Worm (Caenorhabditis elegans) whole organism, L1 larva: ENCODE data around the gene T04A6.1.
A peak's percentile ranks its signal among the peaks of the same experiment; 100 is the strongest.

Experiments used
- C04F5.9 ChIP-seq: sonication (generic microtip); optimal IDR thresholded peaks from 2 replicates; lab custom pipeline; 2016; ENCODE audit warnings: missing genetic modification characterization, missing compliant biosample characterization
- C16A3.4 ChIP-seq: fragments of 150-350 bp; optimal IDR thresholded peaks from 2 replicates; lab custom pipeline; 2014; ENCODE audit warnings: missing biosample characterization, missing genetic modification characterization
- F16B12.6 ChIP-seq: fragments of 150-350 bp; optimal IDR thresholded peaks from 2 replicates; lab custom pipeline; 2014; ENCODE audit warnings: missing biosample characterization, missing genetic modification characterization
- aha-1 ChIP-seq: fragments of 150-350 bp; optimal IDR thresholded peaks from 2 replicates; lab custom pipeline; 2014; ENCODE audit warnings: missing biosample characterization, missing genetic modification characterization
- aly-2 ChIP-seq: fragments of 150-350 bp; optimal IDR thresholded peaks from 2 replicates; lab custom pipeline; 2014; ENCODE audit warnings: missing biosample characterization, missing genetic modification characterization
- blmp-1 ChIP-seq: fragments of 150-350 bp; optimal IDR thresholded peaks from 2 replicates; lab custom pipeline; 2014; ENCODE audit warnings: missing biosample characterization, missing genetic modification characterization
- ceh-63 ChIP-seq: fragments of 200-800 bp; sonication (Bioruptor generic); optimal IDR thresholded peaks from 2 replicates; lab custom pipeline; 2018; ENCODE audit warnings: mild to moderate bottlenecking, missing genetic modification characterization, missing compliant biosample characterization
- ceh-82 ChIP-seq, 3 experiments: fragments of 150-350 bp in 1 of 3; sonication (generic microtip) in 2 of 3; optimal IDR thresholded peaks; 2 replicates each; lab custom pipeline; 2014 to 2017; ENCODE audit warnings: missing biosample characterization in 3 of 3, missing genetic modification characterization in 3 of 3
- ceh-88 ChIP-seq: fragments of 200-800 bp; sonication (Bioruptor generic); IDR thresholded peaks from 2 replicates; pipeline ENCODE4 v1.3.6; 2022; ENCODE audit warnings: missing genetic modification characterization, missing compliant biosample characterization
- ceh-90 ChIP-seq: sonication (generic microtip); optimal IDR thresholded peaks from 2 replicates; lab custom pipeline; 2016; ENCODE audit warnings: missing genetic modification characterization, missing compliant biosample characterization
- ces-1 ChIP-seq: fragments of 150-350 bp; optimal IDR thresholded peaks from 2 replicates; lab custom pipeline; 2014; ENCODE audit warnings: missing biosample characterization, missing genetic modification reagents, missing genetic modification characterization
- dpl-1 ChIP-seq, 3 experiments: fragments of 150-350 bp in 2 of 3; sonication (generic microtip) in 1 of 3; optimal IDR thresholded peaks; 2 replicates each; lab custom pipeline; 2014 to 2017; ENCODE audit warnings: missing biosample characterization in 3 of 3, missing genetic modification characterization in 3 of 3, missing genetic modification reagents in 3 of 3
- dsc-1 ChIP-seq: sonication (generic microtip); optimal IDR thresholded peaks from 2 replicates; lab custom pipeline; 2016; ENCODE audit warnings: mild to moderate bottlenecking, missing genetic modification characterization, missing compliant biosample characterization
- efl-1 ChIP-seq, 4 experiments: fragments of 150-350 bp; optimal IDR thresholded peaks in 3 of 4; peaks in 1 of 4; 1 replicate in 1 of 4; 2 replicates in 3 of 4; lab custom pipeline; 2014; ENCODE audit warnings: missing biosample characterization in 2 of 4, missing genetic modification characterization in 2 of 4, missing genetic modification reagents in 2 of 4
- efl-3 ChIP-seq: fragments of 200-800 bp; sonication (Bioruptor generic); optimal IDR thresholded peaks from 2 replicates; lab custom pipeline; 2018; ENCODE audit warnings: mild to moderate bottlenecking, missing genetic modification characterization, missing compliant biosample characterization
- elt-2 ChIP-seq: sonication (generic microtip); optimal IDR thresholded peaks from 2 replicates; lab custom pipeline; 2016; ENCODE audit warnings: missing genetic modification characterization, mild to moderate bottlenecking, inconsistent platforms, missing compliant biosample characterization, missing genetic modification reagents
- elt-3 ChIP-seq, 6 experiments: fragments of 150-350 bp in 1 of 6; sonication (generic microtip); optimal IDR thresholded peaks; 2 replicates each; lab custom pipeline; 2017 to 2018; ENCODE audit warnings: missing biosample characterization in 6 of 6, missing genetic modification characterization in 6 of 6, inconsistent platforms in 1 of 6
- ets-5 ChIP-seq: fragments of 200-800 bp; sonication (Bioruptor generic); IDR thresholded peaks from 2 replicates; pipeline ENCODE4 v1.3.6; 2022; ENCODE audit warnings: missing genetic modification characterization, missing compliant biosample characterization
- fkh-8 ChIP-seq: sonication (generic microtip); optimal IDR thresholded peaks from 2 replicates; lab custom pipeline; 2016; ENCODE audit warnings: mild to moderate bottlenecking, missing genetic modification characterization, missing compliant biosample characterization
- fos-1 ChIP-seq: fragments of 150-350 bp; optimal IDR thresholded peaks from 2 replicates; lab custom pipeline; 2014; ENCODE audit warnings: missing biosample characterization, missing genetic modification characterization
- grh-1 ChIP-seq: fragments of 200-800 bp; sonication (Bioruptor generic); IDR thresholded peaks from 2 replicates; pipeline ENCODE4 v1.3.6; 2022; ENCODE audit warnings: missing genetic modification reagents, missing genetic modification characterization, missing compliant biosample characterization
- hlh-17 ChIP-seq: fragments of 200-800 bp; sonication (Bioruptor generic); optimal IDR thresholded peaks from 2 replicates; lab custom pipeline; 2018; ENCODE audit warnings: missing genetic modification characterization, mild to moderate bottlenecking, missing compliant biosample characterization, moderate library complexity, borderline replicate concordance
- irx-1 ChIP-seq: sonication (generic microtip); optimal IDR thresholded peaks from 2 replicates; lab custom pipeline; 2016; ENCODE audit warnings: missing genetic modification characterization, missing compliant biosample characterization
- isw-1 ChIP-seq: fragments of 200-800 bp; sonication (Bioruptor generic); IDR thresholded peaks from 2 replicates; pipeline ENCODE4 v1.3.6; 2022; ENCODE audit warnings: missing genetic modification characterization, missing compliant biosample characterization
- lin-14 ChIP-seq: fragments of 200-800 bp; sonication (Bioruptor generic); optimal IDR thresholded peaks from 2 replicates; lab custom pipeline; 2018; ENCODE audit warnings: mild to moderate bottlenecking, missing genetic modification characterization, moderate library complexity, missing compliant biosample characterization
- lin-15B ChIP-seq: fragments of 150-350 bp; sonication (generic microtip); optimal IDR thresholded peaks from 3 replicates; lab custom pipeline; 2014; ENCODE audit warnings: missing biosample characterization, missing genetic modification characterization
- lin-35 ChIP-seq, 2 experiments: fragments of 150-350 bp; optimal IDR thresholded peaks; 2 replicates each; lab custom pipeline; 2014; ENCODE audit warnings: missing biosample characterization in 2 of 2, missing genetic modification characterization in 2 of 2, missing genetic modification reagents in 2 of 2
- lin-39 ChIP-seq: fragments of 150-350 bp; optimal IDR thresholded peaks from 2 replicates; lab custom pipeline; 2014; ENCODE audit warnings: missing biosample characterization, missing genetic modification reagents, missing genetic modification characterization
- lsy-2 ChIP-seq, 2 experiments: fragments of 150-350 bp; optimal IDR thresholded peaks; 2 replicates each; lab custom pipeline; 2014; ENCODE audit warnings: missing biosample characterization in 2 of 2, missing genetic modification characterization in 2 of 2
- mab-9 ChIP-seq: fragments of 200-800 bp; sonication (Bioruptor generic); IDR thresholded peaks from 2 replicates; pipeline ENCODE4 v1.3.6; 2022; ENCODE audit warnings: missing genetic modification reagents, missing genetic modification characterization, missing compliant biosample characterization
- mdl-1 ChIP-seq, 2 experiments: fragments of 150-350 bp; optimal IDR thresholded peaks; 2 replicates each; lab custom pipeline; 2014 to 2017; ENCODE audit warnings: missing biosample characterization in 2 of 2, missing genetic modification characterization in 2 of 2, inconsistent platforms in 1 of 2
- nhr-11 ChIP-seq: fragments of 150-350 bp; optimal IDR thresholded peaks from 2 replicates; lab custom pipeline; 2014; ENCODE audit warnings: missing biosample characterization, missing genetic modification characterization
- nhr-28 ChIP-seq: fragments of 150-350 bp; optimal IDR thresholded peaks from 2 replicates; lab custom pipeline; 2014; ENCODE audit warnings: missing biosample characterization, missing genetic modification characterization
- nhr-47 ChIP-seq: sonication (generic microtip); optimal IDR thresholded peaks from 2 replicates; lab custom pipeline; 2016; ENCODE audit warnings: mild to moderate bottlenecking, missing genetic modification characterization, moderate library complexity, missing compliant biosample characterization
- nhr-71 ChIP-seq: sonication (generic microtip); optimal IDR thresholded peaks from 2 replicates; lab custom pipeline; 2016; ENCODE audit warnings: mild to moderate bottlenecking, missing genetic modification characterization, moderate library complexity, missing compliant biosample characterization
- nhr-84 ChIP-seq: sonication (generic microtip); optimal IDR thresholded peaks from 2 replicates; lab custom pipeline; 2017; ENCODE audit warnings: missing biosample characterization, missing genetic modification characterization
- pag-3 ChIP-seq: sonication (generic microtip); optimal IDR thresholded peaks from 2 replicates; lab custom pipeline; 2017; ENCODE audit warnings: missing genetic modification characterization, mild to moderate bottlenecking, missing compliant biosample characterization, antibody characterized with exemption, borderline replicate concordance; ENCODE audit not compliant: insufficient read depth
- pax-3 ChIP-seq: fragments of 200-800 bp; sonication (Bioruptor generic); optimal IDR thresholded peaks from 2 replicates; lab custom pipeline; 2018; ENCODE audit warnings: mild to moderate bottlenecking, missing genetic modification characterization, moderate library complexity, missing compliant biosample characterization
- rnt-1 ChIP-seq: sonication (generic microtip); optimal IDR thresholded peaks from 2 replicates; lab custom pipeline; 2016; ENCODE audit warnings: mild to moderate bottlenecking, missing genetic modification characterization, moderate library complexity, missing compliant biosample characterization
- skn-1 ChIP-seq: fragments of 150-350 bp; optimal IDR thresholded peaks from 2 replicates; lab custom pipeline; 2014; ENCODE audit warnings: missing biosample characterization, missing genetic modification characterization
- sox-4 ChIP-seq: sonication (generic microtip); optimal IDR thresholded peaks from 2 replicates; lab custom pipeline; 2016; ENCODE audit warnings: missing genetic modification characterization, missing compliant biosample characterization
- sup-37 ChIP-seq: fragments of 200-800 bp; sonication (Bioruptor generic); optimal IDR thresholded peaks from 2 replicates; lab custom pipeline; 2018; ENCODE audit warnings: mild to moderate bottlenecking, missing genetic modification characterization, missing compliant biosample characterization
- swsn-7 ChIP-seq: sonication (generic microtip); optimal IDR thresholded peaks from 2 replicates; lab custom pipeline; 2016; ENCODE audit warnings: missing genetic modification characterization, missing compliant biosample characterization
- tbx-2 ChIP-seq: sonication (generic microtip); optimal IDR thresholded peaks from 2 replicates; lab custom pipeline; 2016; ENCODE audit warnings: missing genetic modification characterization, missing compliant biosample characterization
- tlp-1 ChIP-seq: fragments of 150-350 bp; optimal IDR thresholded peaks from 2 replicates; lab custom pipeline; 2014; ENCODE audit warnings: missing biosample characterization, missing genetic modification characterization
- unc-98 ChIP-seq: fragments of 200-800 bp; sonication (Bioruptor generic); IDR thresholded peaks from 2 replicates; pipeline ENCODE4 v1.3.6; 2022; ENCODE audit warnings: missing genetic modification characterization, missing compliant biosample characterization
- vab-15 ChIP-seq: sonication (generic microtip); optimal IDR thresholded peaks from 2 replicates; lab custom pipeline; 2017; ENCODE audit warnings: missing genotype, mild to moderate bottlenecking, missing genetic modification characterization, missing compliant biosample characterization
- xbp-1 ChIP-seq: sonication (generic microtip); optimal IDR thresholded peaks from 2 replicates; lab custom pipeline; 2016; ENCODE audit warnings: missing genetic modification characterization, missing compliant biosample characterization
- zip-4 ChIP-seq: fragments of 200-800 bp; sonication (Bioruptor generic); optimal IDR thresholded peaks from 2 replicates; lab custom pipeline; 2018; ENCODE audit warnings: mild to moderate bottlenecking, missing genetic modification characterization, moderate library complexity, missing compliant biosample characterization
- ztf-4 ChIP-seq: fragments of 150-350 bp; optimal IDR thresholded peaks from 2 replicates; lab custom pipeline; 2014; ENCODE audit warnings: missing biosample characterization, missing genetic modification characterization

Gene T04A6.1

DNA sequence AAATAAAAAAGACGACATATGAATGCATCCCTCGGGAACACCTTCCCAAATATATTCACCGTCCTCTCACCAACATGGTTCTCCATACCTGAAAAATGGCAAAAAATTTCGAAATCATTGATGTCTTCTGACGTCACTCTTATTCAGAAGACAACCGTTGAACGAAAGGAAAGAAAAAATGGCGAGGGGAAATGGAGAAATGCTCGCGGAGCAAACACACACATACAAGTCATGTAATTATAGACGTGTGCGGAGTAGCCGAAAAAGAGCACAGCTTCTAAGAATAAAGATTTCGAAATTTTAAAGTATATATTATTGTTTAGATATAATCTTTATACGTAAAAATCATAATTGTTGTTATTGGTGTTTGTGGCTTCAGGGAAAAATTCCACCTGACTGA, 37.0 kb upstream of the T04A6.1 start, which contains the start of gene mfsd-6:
mfsd-6 (minus strand) TSS at position 88 of the 400 bp plus-strand sequence.
- TF ChIP-seq lsy-2 (tag; optimal IDR thresholded peaks at IDR 0.05; lab: Kevin White, UChicago) = peak in 1 of 2 experiments; percentile 3
- peak; percentile 43 for TF ChIP-seq fkh-8
- no peak for TF ChIP-seq elt-2 (tag; lab: Kevin White, UChicago)
- TF ChIP-seq isw-1 (GFP tag; lab: Robert Waterston, UW) = no peak
- peak; percentile 48 for TF ChIP-seq nhr-71
- TF ChIP-seq pax-3 (tag; lab: Kevin White, UChicago) = peak; percentile 19
- peak; percentile 12 for TF ChIP-seq skn-1 (tag; lab: Kevin White, UChicago)
- peak; percentile 54 for TF ChIP-seq lin-14 (GFP tag; lab: Kevin White, UChicago)
- peak; percentile 30 for TF ChIP-seq ztf-4 (tag; lab: Kevin White, UChicago)

DNA sequence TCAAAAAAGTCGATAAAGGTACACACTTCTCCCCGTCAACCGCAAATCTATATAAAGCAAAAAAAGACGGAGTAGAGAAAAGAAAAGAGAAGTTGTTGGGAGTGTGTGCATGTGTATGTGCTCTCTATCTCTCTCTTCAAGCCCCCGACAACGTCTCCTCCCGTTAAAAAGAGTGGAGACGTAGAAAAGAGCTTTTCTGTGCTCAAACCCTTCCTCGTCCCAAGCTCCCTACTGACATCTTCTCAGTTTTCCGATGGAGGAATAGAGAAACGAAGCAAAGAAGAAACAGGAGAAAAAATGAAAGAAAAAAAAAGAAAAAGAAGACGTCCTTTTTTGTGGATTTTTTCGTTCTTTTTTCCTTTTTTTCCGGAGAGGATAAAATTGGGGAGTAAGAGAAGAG, 35.7 kb upstream of the T04A6.1 start:
- TF ChIP-seq C16A3.4 = no peak
- TF ChIP-seq dpl-1 (GFP tag; optimal IDR thresholded peaks at IDR 0.05; lab: Kevin White, UChicago) = peak in 1 of 3 experiments; percentile 25
- no peak for TF ChIP-seq grh-1 (GFP tag; lab: Robert Waterston, UW)
- no peak for TF ChIP-seq lin-15B (tag; lab: Kevin White, UChicago)
- no peak for TF ChIP-seq ets-5 (GFP tag; lab: Robert Waterston, UW)
- TF ChIP-seq nhr-84 (tag; lab: Kevin White, UChicago) = no peak
- no peak for TF ChIP-seq ceh-63 (GFP tag; lab: Kevin White, UChicago)
- TF ChIP-seq lin-39 (tag; lab: Kevin White, UChicago) = no peak
- TF ChIP-seq tbx-2 (tag; lab: Kevin White, UChicago) = peak; percentile 28
- TF ChIP-seq unc-98 = no peak
- TF ChIP-seq ceh-90 (tag; lab: Kevin White, UChicago) = no peak
- TF ChIP-seq sup-37 (GFP tag; lab: Kevin White, UChicago) = no peak
- TF ChIP-seq aha-1 (tag; lab: Kevin White, UChicago) = no peak
- no peak for TF ChIP-seq ceh-88
- no peak for TF ChIP-seq tlp-1 (tag; lab: Kevin White, UChicago)
- TF ChIP-seq nhr-47 (tag; lab: Kevin White, UChicago) = peak; percentile 22
- no peak for TF ChIP-seq elt-3 (tag; optimal IDR thresholded peaks at IDR 0.05; lab: Kevin White, UChicago)
- no peak for TF ChIP-seq pag-3 (tag; lab: Kevin White, UChicago)
- TF ChIP-seq swsn-7 (tag; lab: Kevin White, UChicago) = peak; percentile 25
- TF ChIP-seq aly-2 (tag; lab: Kevin White, UChicago) = no peak
- TF ChIP-seq blmp-1 (tag; lab: Kevin White, UChicago) = no peak
- no peak for TF ChIP-seq sox-4 (tag; lab: Kevin White, UChicago)
- TF ChIP-seq dsc-1 (tag; lab: Kevin White, UChicago) = no peak
- TF ChIP-seq hlh-17 = no peak
- TF ChIP-seq mdl-1 (tag; optimal IDR thresholded peaks at IDR 0.05; lab: Kevin White, UChicago) = no peak
- TF ChIP-seq irx-1 (tag; lab: Kevin White, UChicago) = no peak
- TF ChIP-seq mab-9 (GFP tag; lab: Robert Waterston, UW) = no peak
- TF ChIP-seq xbp-1 (tag; lab: Kevin White, UChicago) = no peak
- TF ChIP-seq nhr-11 (tag; lab: Kevin White, UChicago) = no peak
- peak; percentile 10 for TF ChIP-seq F16B12.6 (tag; lab: Kevin White, UChicago)
- no peak for TF ChIP-seq C04F5.9 (tag; lab: Kevin White, UChicago)
- peak; percentile 20 to 25 for TF ChIP-seq efl-1 (optimal IDR thresholded peaks at IDR 0.05; lab: Kevin White, UChicago)
- peak in 1 of 2 experiments; percentile 21 for TF ChIP-seq efl-1 (GFP tag; optimal IDR thresholded peaks at IDR 0.05 in 1 of 2; lab: Kevin White, UChicago)
- no peak for TF ChIP-seq efl-3
- TF ChIP-seq nhr-28 (tag; lab: Kevin White, UChicago) = no peak
- no peak for TF ChIP-seq zip-4
- peak in 2 of 3 experiments; percentile 4 to 67 for TF ChIP-seq ceh-82 (tag; optimal IDR thresholded peaks at IDR 0.05; lab: Kevin White, UChicago)
- TF ChIP-seq vab-15 (tag; lab: Kevin White, UChicago) = no peak
- TF ChIP-seq lsy-2 (tag; optimal IDR thresholded peaks at IDR 0.05; lab: Kevin White, UChicago) = peak; percentile 5 to 64
- no peak for TF ChIP-seq rnt-1
- no peak for TF ChIP-seq skn-1 (tag; lab: Kevin White, UChicago)
- TF ChIP-seq fos-1 = peak; percentile 15
- no peak for TF ChIP-seq ces-1 (GFP tag; lab: Kevin White, UChicago)
- no peak for TF ChIP-seq ztf-4 (tag; lab: Kevin White, UChicago)
- peak in 1 of 2 experiments; percentile 35 for TF ChIP-seq lin-35 (GFP tag; optimal IDR thresholded peaks at IDR 0.05; lab: Kevin White, UChicago)
